Worm (Caenorhabditis elegans) whole organism, early embryonic: ENCODE results near the gene F53E4.1.

ENCODE experiments used
- ama-1 ChIP-seq: fragments of 150-350 bp; optimal IDR thresholded peaks from 2 replicates; lab custom pipeline; 2014
- ceh-13 ChIP-seq: fragments of 200-800 bp; sonication (Bioruptor generic); optimal IDR thresholded peaks from 2 replicates; lab custom pipeline; 2018; ENCODE audit warnings: mild to moderate bottlenecking, missing genetic modification characterization, missing compliant biosample characterization
- sea-1 ChIP-seq: fragments of 200-800 bp; sonication (Bioruptor generic); conservative IDR thresholded peaks from 2 replicates; pipeline ENCODE4 v1.3.6; 2022; ENCODE audit warnings: missing genetic modification characterization, missing compliant biosample characterization

DNA sequence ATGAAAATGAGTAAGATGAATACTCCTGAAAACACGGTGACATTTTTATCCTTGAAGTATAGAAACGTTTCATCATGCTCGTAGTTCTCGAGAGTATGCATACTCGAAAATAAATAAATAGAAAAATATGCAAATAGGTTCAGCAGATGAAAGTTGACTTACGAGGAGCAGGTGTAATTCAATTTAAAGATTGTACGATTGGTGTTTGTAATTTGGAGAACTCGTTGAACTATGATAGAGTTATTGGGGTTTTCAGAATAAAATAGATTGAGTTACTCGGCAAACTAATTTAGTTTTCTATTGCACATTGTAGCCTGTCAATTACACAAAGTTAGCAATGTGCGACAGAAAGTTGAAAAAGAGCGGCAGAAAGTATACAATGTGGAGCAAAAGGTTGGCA, 29.2 kb downstream of the F53E4.1 start, which contains the start of gene srz-44:
- TF ChIP-seq ceh-13 (no peak), ama-1 (lab: Kevin White, UChicago) (no peak), sea-1 (GFP tag; lab: Robert Waterston, UW) (no peak)
